Worm (Caenorhabditis elegans): ENCODE results near the gene C07B5.4.

- no peak for TF ChIP-seq egl-27 (tag; optimal IDR thresholded peaks at IDR 0.05)
- TF ChIP-seq nhr-11 (tag; optimal IDR thresholded peaks at IDR 0.05): no peak
- TF ChIP-seq skn-1 (tag; optimal IDR thresholded peaks at IDR 0.05): no peak
- no peak for TF ChIP-seq nhr-77 (tag; optimal IDR thresholded peaks at IDR 0.05)
- no peak for TF ChIP-seq ceh-28 (tag; optimal IDR thresholded peaks at IDR 0.05)
- no peak for TF ChIP-seq unc-39 (tag; optimal IDR thresholded peaks at IDR 0.05)
- no peak for TF ChIP-seq tbx-2 (tag; optimal IDR thresholded peaks at IDR 0.05)
Observed at ce11 chrX:9517106-9517505, 12.4 kb upstream of the C07B5.4 start, which contains the start of gene C07B5.2.
